Worm (Caenorhabditis elegans): ENCODE data around the gene str-149.
A peak's percentile ranks its signal among the peaks of the same experiment; 100 is the strongest.

The str-149 gene

ce11 chrV:16536701-16537100, 36.6 kb upstream of the str-149 start, which contains the start of gene Y32B12B.1:
TSS of gene Y32B12B.1 (plus strand) at chrV:16537001.
- no peak for TF ChIP-seq skn-1 (tag; optimal IDR thresholded peaks at IDR 0.05)
- no peak for TF ChIP-seq ama-1 (optimal IDR thresholded peaks at IDR 0.05)
- TF ChIP-seq nhr-237 (tag; optimal IDR thresholded peaks at IDR 0.05): no peak
- no peak for TF ChIP-seq sma-3 (GFP tag; optimal IDR thresholded peaks at IDR 0.05)
- no peak for TF ChIP-seq lsy-2 (tag; optimal IDR thresholded peaks at IDR 0.05)
- no peak for TF ChIP-seq sem-4 (tag; optimal IDR thresholded peaks at IDR 0.05)
- TF ChIP-seq peb-1 (tag; optimal IDR thresholded peaks at IDR 0.05): no peak

ce11 chrV:16537908-16538446, 35.3 kb upstream of the str-149 start, which contains the start of gene Y32B12B.2:
TSS of gene Y32B12B.2 (plus strand) at chrV:16538396.
- TF ChIP-seq unc-55 (GFP tag; optimal IDR thresholded peaks at IDR 0.05): peak; percentile 80
- no peak for TF ChIP-seq nhr-23 (tag; optimal IDR thresholded peaks at IDR 0.05)
- TF ChIP-seq blmp-1 (tag; optimal IDR thresholded peaks at IDR 0.05; ENCODE audit: insufficient read depth): no peak
- TF ChIP-seq nhr-6 (tag; optimal IDR thresholded peaks at IDR 0.05): no peak
- TF ChIP-seq gmeb-1 (tag; optimal IDR thresholded peaks at IDR 0.05): peak; percentile 72
- no peak for TF ChIP-seq crh-2 (tag; optimal IDR thresholded peaks at IDR 0.05)
- TF ChIP-seq R02D3.7 (tag; optimal IDR thresholded peaks at IDR 0.05): no peak
- TF ChIP-seq mab-5 (tag; optimal IDR thresholded peaks at IDR 0.05): no peak
- peak; percentile 90 to 97 for TF ChIP-seq lsy-2 (tag; optimal IDR thresholded peaks at IDR 0.05)
- no peak for TF ChIP-seq sma-9 (GFP tag; optimal IDR thresholded peaks at IDR 0.05)
- TF ChIP-seq sma-9 (tag; optimal IDR thresholded peaks at IDR 0.05): no peak
- TF ChIP-seq ama-1 (optimal IDR thresholded peaks at IDR 0.05): no peak
- peak; percentile 12 for TF ChIP-seq sma-3 (GFP tag; optimal IDR thresholded peaks at IDR 0.05)
- TF ChIP-seq peb-1 (tag; optimal IDR thresholded peaks at IDR 0.05): no peak
- peak in 1 of 2 experiments; percentile 36 for TF ChIP-seq mdl-1 (tag; optimal IDR thresholded peaks at IDR 0.05)
- TF ChIP-seq nhr-129 (tag; optimal IDR thresholded peaks at IDR 0.05): peak; percentile 3
- TF ChIP-seq nhr-21 (tag; optimal IDR thresholded peaks at IDR 0.05): no peak
- TF ChIP-seq ceh-82 (tag; optimal IDR thresholded peaks at IDR 0.05): no peak
- TF ChIP-seq unc-62 (GFP tag; optimal IDR thresholded peaks at IDR 0.05): no peak
- TF ChIP-seq lin-13 (GFP tag; optimal IDR thresholded peaks at IDR 0.05): no peak
- TF ChIP-seq C34F6.9 (tag; optimal IDR thresholded peaks at IDR 0.05): peak; percentile 44
- no peak for TF ChIP-seq ztf-11 (tag; optimal IDR thresholded peaks at IDR 0.05)
- no peak for TF ChIP-seq unc-39 (tag; optimal IDR thresholded peaks at IDR 0.05)
- no peak for TF ChIP-seq nhr-10 (tag; optimal IDR thresholded peaks at IDR 0.05)
- TF ChIP-seq nhr-237 (tag; optimal IDR thresholded peaks at IDR 0.05): no peak
- TF ChIP-seq mbf-1 (tag; optimal IDR thresholded peaks at IDR 0.05): no peak

DNA sequence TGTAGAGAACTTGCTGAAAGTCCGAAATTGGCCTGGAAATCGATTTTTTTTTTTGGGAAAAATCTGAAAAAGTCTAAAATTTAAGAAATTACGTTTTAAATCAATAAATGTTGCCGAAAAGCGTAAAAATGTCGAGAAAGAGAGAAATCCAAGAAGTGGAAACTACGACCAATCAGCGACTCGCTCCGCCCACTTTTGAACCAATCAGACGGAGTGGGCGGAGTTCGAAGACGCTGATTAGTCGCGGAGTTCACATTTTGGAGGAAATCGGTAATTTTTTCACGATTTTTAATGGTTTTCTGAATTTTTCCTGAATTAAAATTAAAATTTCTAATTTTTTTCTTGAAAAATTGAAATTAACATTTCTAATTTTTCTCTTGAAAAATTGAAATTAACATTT, 33.6 kb upstream of the str-149 start:
- TF ChIP-seq lin-39 (tag; optimal IDR thresholded peaks at IDR 0.05) (no peak), F13H6.1 (tag; optimal IDR thresholded peaks at IDR 0.05) (no peak), fos-1 (tag; optimal IDR thresholded peaks at IDR 0.05) (no peak), sma-9 (GFP tag; optimal IDR thresholded peaks at IDR 0.05) (no peak), sma-9 (tag; optimal IDR thresholded peaks at IDR 0.05) (no peak), alr-1 (tag; optimal IDR thresholded peaks at IDR 0.05) (no peak), nhr-25 (tag; optimal IDR thresholded peaks at IDR 0.05) (no peak), elt-1 (tag; optimal IDR thresholded peaks at IDR 0.05) (no peak), snpc-4 (tag; optimal IDR thresholded peaks at IDR 0.05) (no peak), ztf-1 (GFP tag; conservative IDR thresholded peaks at IDR 0.05) (no peak), nhr-11 (tag; optimal IDR thresholded peaks at IDR 0.05) (no peak), blmp-1 (tag; optimal IDR thresholded peaks at IDR 0.05; ENCODE audit: insufficient read depth) (no peak), C34F6.9 (tag; optimal IDR thresholded peaks at IDR 0.05) (no peak), Y55F3AM.14 (GFP tag; optimal IDR thresholded peaks at IDR 0.05) (no peak)

- TF ChIP-seq ztf-1 (GFP tag; conservative IDR thresholded peaks at IDR 0.05) (no peak), ama-1 (optimal IDR thresholded peaks at IDR 0.05) (no peak), ceh-82 (tag; optimal IDR thresholded peaks at IDR 0.05) (no peak), unc-55 (GFP tag; optimal IDR thresholded peaks at IDR 0.05) (no peak), Y55F3AM.14 (GFP tag; optimal IDR thresholded peaks at IDR 0.05) (no peak), crh-2 (tag; optimal IDR thresholded peaks at IDR 0.05) (no peak), lin-13 (GFP tag; optimal IDR thresholded peaks at IDR 0.05) (no peak), nhr-6 (tag; optimal IDR thresholded peaks at IDR 0.05) (no peak), nhr-21 (tag; optimal IDR thresholded peaks at IDR 0.05) (no peak), nhr-12 (tag; optimal IDR thresholded peaks at IDR 0.05) (no peak), lsy-2 (tag; optimal IDR thresholded peaks at IDR 0.05) (no peak), lin-39 (tag; optimal IDR thresholded peaks at IDR 0.05) (no peak), alr-1 (tag; optimal IDR thresholded peaks at IDR 0.05) (no peak), peb-1 (tag; optimal IDR thresholded peaks at IDR 0.05) (no peak), ZK546.5 (tag; optimal IDR thresholded peaks at IDR 0.05) (no peak), nhr-25 (tag; optimal IDR thresholded peaks at IDR 0.05) (no peak), ceh-16 (tag; optimal IDR thresholded peaks at IDR 0.05) (no peak), blmp-1 (tag; optimal IDR thresholded peaks at IDR 0.05; ENCODE audit: insufficient read depth) (no peak), aly-2 (tag; optimal IDR thresholded peaks at IDR 0.05) (no peak)
Measured at ce11 chrV:16540657-16541056, 32.6 kb upstream of the str-149 start.
